Worm (Caenorhabditis elegans) whole organism, L3 larva: ENCODE data around the gene ceeh-1.

Experiments
- ZK546.5 ChIP-seq: sonication (generic microtip); optimal IDR thresholded peaks from 2 replicates; lab custom pipeline; 2017; ENCODE audit warnings: missing biosample characterization, missing genetic modification characterization
- aly-2 ChIP-seq: fragments of 150-350 bp; optimal IDR thresholded peaks from 2 replicates; lab custom pipeline; 2014; ENCODE audit warnings: missing biosample characterization, missing genetic modification characterization
- ceh-16 ChIP-seq: sonication (generic microtip); optimal IDR thresholded peaks from 2 replicates; lab custom pipeline; 2017; ENCODE audit warnings: missing biosample characterization, missing genetic modification characterization
- ceh-28 ChIP-seq: fragments of 150-350 bp; optimal IDR thresholded peaks from 2 replicates; lab custom pipeline; 2014; ENCODE audit warnings: missing biosample characterization, missing genetic modification reagents, missing genetic modification characterization
- egl-27 ChIP-seq: sonication (generic microtip); optimal IDR thresholded peaks from 4 replicates; lab custom pipeline; 2017; ENCODE audit warnings: missing biosample characterization, missing genetic modification reagents, missing genetic modification characterization
- elt-2 ChIP-seq: sonication (generic microtip); optimal IDR thresholded peaks from 2 replicates; lab custom pipeline; 2016; ENCODE audit warnings: missing genetic modification reagents, mild to moderate bottlenecking, missing genetic modification characterization, missing compliant biosample characterization
- fkh-10 ChIP-seq: sonication (generic microtip); optimal IDR thresholded peaks from 2 replicates; lab custom pipeline; 2017; ENCODE audit warnings: missing biosample characterization, missing genetic modification reagents, missing genetic modification characterization
- nhr-12 ChIP-seq: fragments of 150-350 bp; optimal IDR thresholded peaks from 2 replicates; lab custom pipeline; 2014; ENCODE audit warnings: missing biosample characterization, missing genetic modification characterization
- nhr-28 ChIP-seq: fragments of 150-350 bp; optimal IDR thresholded peaks from 2 replicates; lab custom pipeline; 2014; ENCODE audit warnings: missing biosample characterization, missing genetic modification characterization
- pqm-1 ChIP-seq: fragments of 150-350 bp; optimal IDR thresholded peaks from 2 replicates; lab custom pipeline; 2017; ENCODE audit warnings: missing biosample characterization, missing genetic modification characterization, inconsistent platforms
- snpc-4 ChIP-seq: fragments of 150-350 bp; optimal IDR thresholded peaks from 2 replicates; lab custom pipeline; 2014; ENCODE audit warnings: missing biosample characterization, missing genetic modification characterization
- unc-39 ChIP-seq: sonication (generic microtip); optimal IDR thresholded peaks from 4 replicates; lab custom pipeline; 2017; ENCODE audit warnings: missing biosample characterization, missing genetic modification characterization
- unc-62 ChIP-seq: fragments of 150-350 bp; sonication (generic microtip); optimal IDR thresholded peaks from 4 replicates; lab custom pipeline; 2014; ENCODE audit warnings: missing biosample characterization, missing genetic modification reagents, missing genetic modification characterization
- ztf-11 ChIP-seq: fragments of 150-350 bp; optimal IDR thresholded peaks from 2 replicates; lab custom pipeline; 2014; ENCODE audit warnings: missing biosample characterization, missing genetic modification characterization

DNA sequence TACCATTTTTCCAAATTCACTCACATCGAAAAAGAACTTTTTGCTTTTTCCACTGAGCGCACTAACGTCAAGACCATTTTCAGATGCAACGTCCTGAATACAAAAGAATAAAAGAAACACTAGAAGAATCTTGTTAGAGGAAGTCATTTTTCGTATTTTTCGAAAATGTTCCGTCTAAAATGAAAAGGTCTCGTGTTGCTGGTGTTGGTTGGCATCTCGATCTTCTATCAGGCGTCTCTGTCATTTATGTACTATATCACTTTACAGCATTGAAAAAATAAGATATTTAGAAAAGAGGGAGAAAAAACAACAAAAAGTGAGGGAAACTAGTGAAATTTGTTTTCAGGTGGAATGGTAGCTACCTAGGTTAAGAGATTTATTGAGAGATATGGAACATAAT is 9.1 kb upstream of the ceeh-1 start, which contains the start of gene K02F3.9:
- no peak for TF ChIP-seq egl-27 (tag; lab: Kevin White, UChicago)
- no peak for TF ChIP-seq ztf-11
- TF ChIP-seq ceh-16 (tag; lab: Kevin White, UChicago) = no peak
- TF ChIP-seq ZK546.5 (tag; lab: Kevin White, UChicago) = no peak
- no peak for TF ChIP-seq nhr-28 (tag; lab: Kevin White, UChicago)
- TF ChIP-seq elt-2 = no peak
- no peak for TF ChIP-seq ceh-28 (tag; lab: Kevin White, UChicago)
- no peak for TF ChIP-seq fkh-10 (GFP tag; lab: Kevin White, UChicago)
- no peak for TF ChIP-seq unc-62
- no peak for TF ChIP-seq snpc-4 (tag; lab: Kevin White, UChicago)
- no peak for TF ChIP-seq pqm-1 (tag; lab: Kevin White, UChicago)
- TF ChIP-seq nhr-12 (tag; lab: Kevin White, UChicago) = no peak
- no peak for TF ChIP-seq aly-2 (tag; lab: Kevin White, UChicago)
- no peak for TF ChIP-seq unc-39 (tag; lab: Kevin White, UChicago)
